Fruit fly (Drosophila melanogaster) whole organism, pupa: ENCODE results near the gene fz2.

Experiments used
- CG10348 ChIP-seq: fragments of 200-800 bp; sonication (Bioruptor generic); IDR thresholded peaks from 2 replicates; pipeline ENCODE4 v1.3.6; 2022; ENCODE audit warnings: missing biosample characterization, missing genetic modification characterization
- CG12605 ChIP-seq: fragments of 200-800 bp; sonication (Bioruptor generic); IDR thresholded peaks from 2 replicates; pipeline ENCODE4 v1.3.6; 2022; ENCODE audit warnings: missing biosample characterization, missing genetic modification characterization
- CG13204 ChIP-seq: fragments of 200-800 bp; sonication (Bioruptor generic); optimal IDR thresholded peaks from 2 replicates; lab custom pipeline; 2018; ENCODE audit warnings: missing biosample characterization, mild to moderate bottlenecking, missing genetic modification characterization, moderate library complexity
- CG14655 ChIP-seq: fragments of 200-800 bp; sonication (Bioruptor generic); optimal IDR thresholded peaks from 3 replicates; lab custom pipeline; 2017; ENCODE audit warnings: mild to moderate bottlenecking, missing biosample characterization, missing genetic modification reagents, missing genetic modification characterization
- CG15710 ChIP-seq: fragments of 200-800 bp; sonication (Bioruptor generic); optimal IDR thresholded peaks from 2 replicates; lab custom pipeline; 2018; ENCODE audit warnings: missing biosample characterization, mild to moderate bottlenecking, missing genetic modification characterization, moderate library complexity
- CG17806 ChIP-seq: fragments of 200-800 bp; sonication (Bioruptor generic); optimal IDR thresholded peaks from 2 replicates; lab custom pipeline; 2018; ENCODE audit warnings: missing biosample characterization, mild to moderate bottlenecking, missing genetic modification characterization, moderate library complexity
- CG32121 ChIP-seq: fragments of 200-800 bp; sonication (Bioruptor generic); IDR thresholded peaks from 2 replicates; pipeline ENCODE4 v1.3.6; 2022; ENCODE audit warnings: missing biosample characterization, missing genetic modification characterization
- CG34367 ChIP-seq: fragments of 200-800 bp; sonication (Bioruptor generic); optimal IDR thresholded peaks from 2 replicates; lab custom pipeline; 2018; ENCODE audit warnings: missing biosample characterization, mild to moderate bottlenecking, missing genetic modification characterization
- CG4496 ChIP-seq: fragments of 200-800 bp; sonication (Bioruptor generic); IDR thresholded peaks from 3 replicates; pipeline ENCODE4 v1.3.6; 2022; ENCODE audit warnings: missing biosample characterization, missing genetic modification characterization
- CG8159 ChIP-seq: fragments of 200-800 bp; sonication (Bioruptor generic); optimal IDR thresholded peaks from 3 replicates; lab custom pipeline; 2018; ENCODE audit warnings: missing biosample characterization, mild to moderate bottlenecking, missing genetic modification characterization, moderate library complexity
- CG8301 ChIP-seq: fragments of 200-800 bp; sonication (Bioruptor generic); optimal IDR thresholded peaks from 2 replicates; lab custom pipeline; 2018; ENCODE audit warnings: missing biosample characterization, mild to moderate bottlenecking, missing genetic modification characterization
- CG9948 ChIP-seq: fragments of 200-800 bp; sonication (Bioruptor generic); optimal IDR thresholded peaks from 2 replicates; lab custom pipeline; 2018; ENCODE audit warnings: missing biosample characterization, mild to moderate bottlenecking, missing genetic modification characterization, moderate library complexity
- D1 ChIP-seq: fragments of 200-800 bp; sonication (Bioruptor generic); optimal IDR thresholded peaks from 2 replicates; lab custom pipeline; 2018; ENCODE audit warnings: missing biosample characterization, mild to moderate bottlenecking, missing genetic modification characterization, moderate library complexity
- EcR ChIP-seq: fragments of 200-800 bp; sonication (Bioruptor generic); optimal IDR thresholded peaks from 3 replicates; lab custom pipeline; 2019; ENCODE audit warnings: missing biosample characterization, missing genetic modification characterization, mild to moderate bottlenecking, moderate library complexity, missing genetic modification reagents
- Ets98B ChIP-seq: fragments of 200-800 bp; sonication (Bioruptor generic); IDR thresholded peaks from 2 replicates; pipeline ENCODE4 v1.3.6; 2022; ENCODE audit warnings: missing biosample characterization, missing genetic modification characterization
- Pif1A ChIP-seq: fragments of 200-800 bp; sonication (Bioruptor generic); optimal IDR thresholded peaks from 3 replicates; lab custom pipeline; 2016; ENCODE audit warnings: missing biosample characterization, missing genetic modification characterization
- Pif1B ChIP-seq: fragments of 200-800 bp; sonication (Bioruptor generic); optimal IDR thresholded peaks from 3 replicates; lab custom pipeline; 2016; ENCODE audit warnings: missing biosample characterization, missing genetic modification characterization
- Snoo ChIP-seq: fragments of 200-800 bp; sonication (Bioruptor generic); optimal IDR thresholded peaks from 3 replicates; lab custom pipeline; 2017; ENCODE audit warnings: missing biosample characterization, mild to moderate bottlenecking, missing genetic modification characterization, inconsistent platforms
- fd96Ca ChIP-seq: fragments of 200-800 bp; sonication (Bioruptor generic); IDR thresholded peaks from 3 replicates; pipeline ENCODE4 v1.3.6; 2022; ENCODE audit warnings: missing biosample characterization, missing genetic modification characterization
- gl ChIP-seq: fragments of 200-800 bp; sonication (Bioruptor generic); optimal IDR thresholded peaks from 2 replicates; lab custom pipeline; 2018; ENCODE audit warnings: missing biosample characterization, mild to moderate bottlenecking, missing genetic modification characterization
- rn ChIP-seq: fragments of 200-800 bp; sonication (Bioruptor generic); IDR thresholded peaks from 2 replicates; pipeline ENCODE4 v1.3.6; 2022; ENCODE audit warnings: missing biosample characterization, missing genetic modification characterization

fz2 gene

dm6 chr3L:19234922-19235702 is at the start of gene fz2:
TSS of gene fz2 (minus strand) at chr3L:19235373.
- TF ChIP-seq CG15710 (tag; lab: Kevin White, UChicago) (no peak), CG4496 (GFP tag; lab: Robert Waterston, UW) (peak; percentile 47; the same call in 1 of the 3 replicates), Ets98B (GFP tag; lab: Robert Waterston, UW) (no peak), EcR (GFP tag; lab: Kevin White, UChicago) (no peak), gl (tag; lab: Kevin White, UChicago) (no peak), CG8301 (tag; lab: Kevin White, UChicago) (no peak), CG32121 (0 out of 2 replicates have a peak, but pooled peaks have one; percentile 32)

dm6 chr3L:19280700-19281099 is 45.5 kb upstream of the fz2 start, which contains the start of gene CG14089:
TSS of gene CG14089 (minus strand) at chr3L:19280800.
- TF ChIP-seq CG8301 (tag; lab: Kevin White, UChicago) (no peak), gl (tag; lab: Kevin White, UChicago) (no peak), rn (GFP tag; lab: Robert Waterston, UW) (no peak), CG17806 (tag; lab: Kevin White, UChicago) (no peak), fd96Ca (GFP tag; lab: Robert Waterston, UW) (no peak), CG8159 (no peak), CG32121 (no peak)

- TF ChIP-seq CG8301 (tag; lab: Kevin White, UChicago) (no peak), CG8159 (no peak), CG12605 (GFP tag; lab: Robert Waterston, UW) (no peak)
These were observed 45.1 kb upstream of the fz2 start for dm6 chr3L:19280283-19280682.

dm6 chr3L:19275491-19275890 is 40.3 kb upstream of the fz2 start, which contains the start of gene CG14086:
TSS of gene CG14086 (plus strand) at chr3L:19275791.
- no peak for TF ChIP-seq CG32121
- no peak for TF ChIP-seq CG12605 (GFP tag; lab: Robert Waterston, UW)
- no peak for TF ChIP-seq Snoo (tag; lab: Kevin White, UChicago)
- TF ChIP-seq CG9948 (tag; lab: Kevin White, UChicago): no peak
- TF ChIP-seq Ets98B (GFP tag; lab: Robert Waterston, UW): no peak
- no peak for TF ChIP-seq CG15710 (tag; lab: Kevin White, UChicago)

- TF ChIP-seq CG34367: no peak
- TF ChIP-seq EcR (GFP tag; lab: Kevin White, UChicago): no peak
- no peak for TF ChIP-seq CG4496 (GFP tag; lab: Robert Waterston, UW)
- TF ChIP-seq D1: no peak
- no peak for TF ChIP-seq CG10348 (GFP tag; lab: Robert Waterston, UW)
- TF ChIP-seq CG15710 (tag; lab: Kevin White, UChicago): no peak
- TF ChIP-seq CG8301 (tag; lab: Kevin White, UChicago): no peak
- no peak for TF ChIP-seq Ets98B (GFP tag; lab: Robert Waterston, UW)
- no peak for TF ChIP-seq CG13204 (GFP tag; lab: Kevin White, UChicago)
- TF ChIP-seq CG32121: no peak
- no peak for TF ChIP-seq Snoo (tag; lab: Kevin White, UChicago)
- TF ChIP-seq CG8159: no peak
- TF ChIP-seq rn (GFP tag; lab: Robert Waterston, UW): no peak
- no peak for TF ChIP-seq CG14655 (GFP tag; lab: Kevin White, UChicago)
- no peak for TF ChIP-seq fd96Ca (GFP tag; lab: Robert Waterston, UW)
- TF ChIP-seq CG12605 (GFP tag; lab: Robert Waterston, UW): no peak
- TF ChIP-seq Pif1B (GFP tag; lab: Kevin White, UChicago): no peak
- TF ChIP-seq gl (tag; lab: Kevin White, UChicago): no peak
- TF ChIP-seq CG17806 (tag; lab: Kevin White, UChicago): no peak
These were observed 35.4 kb upstream of the fz2 start, which contains the start of gene CG14088 for dm6 chr3L:19270542-19270941. TSS of gene CG14088 (minus strand) at chr3L:19270642.

dm6 chr3L:19268720-19269401 is 33.7 kb upstream of the fz2 start, which contains the start of the genes Aldh7A1 and CG14085:
TSS of gene Aldh7A1 (minus strand) at chr3L:19268913.
TSS of gene CG14085 (plus strand) at chr3L:19269351.
- TF ChIP-seq CG13204 (GFP tag; lab: Kevin White, UChicago) (peak; percentile 64), CG32121 (no peak), fd96Ca (GFP tag; lab: Robert Waterston, UW) (0 out of 3 replicates have a peak, but pooled peaks have one; percentile 35), Ets98B (GFP tag; lab: Robert Waterston, UW) (peak; percentile 41; the same call in 1 of the 2 replicates)

- TF ChIP-seq CG9948 (tag; lab: Kevin White, UChicago): no peak
- no peak for TF ChIP-seq CG8159
- TF ChIP-seq CG13204 (GFP tag; lab: Kevin White, UChicago): no peak
- TF ChIP-seq gl (tag; lab: Kevin White, UChicago): no peak
- no peak for TF ChIP-seq CG12605 (GFP tag; lab: Robert Waterston, UW)
- no peak for TF ChIP-seq CG15710 (tag; lab: Kevin White, UChicago)
- no peak for TF ChIP-seq fd96Ca (GFP tag; lab: Robert Waterston, UW)
- TF ChIP-seq EcR (GFP tag; lab: Kevin White, UChicago): no peak
- TF ChIP-seq Ets98B (GFP tag; lab: Robert Waterston, UW): no peak
- no peak for TF ChIP-seq CG10348 (GFP tag; lab: Robert Waterston, UW)
- no peak for TF ChIP-seq Pif1A (GFP tag; lab: Kevin White, UChicago)
- TF ChIP-seq rn (GFP tag; lab: Robert Waterston, UW): no peak
- no peak for TF ChIP-seq CG17806 (tag; lab: Kevin White, UChicago)
- TF ChIP-seq CG32121: no peak
- no peak for TF ChIP-seq CG14655 (GFP tag; lab: Kevin White, UChicago)
- TF ChIP-seq D1: no peak
- no peak for TF ChIP-seq Pif1B (GFP tag; lab: Kevin White, UChicago)
- TF ChIP-seq CG8301 (tag; lab: Kevin White, UChicago): no peak
- no peak for TF ChIP-seq CG4496 (GFP tag; lab: Robert Waterston, UW)
These were observed 30.6 kb upstream of the fz2 start, which contains the start of gene CG45081 for dm6 chr3L:19265761-19266160. TSS of gene CG45081 (plus strand) at chr3L:19266061.
